Worm (Caenorhabditis elegans): ENCODE data around the gene lron-15.

DNA sequence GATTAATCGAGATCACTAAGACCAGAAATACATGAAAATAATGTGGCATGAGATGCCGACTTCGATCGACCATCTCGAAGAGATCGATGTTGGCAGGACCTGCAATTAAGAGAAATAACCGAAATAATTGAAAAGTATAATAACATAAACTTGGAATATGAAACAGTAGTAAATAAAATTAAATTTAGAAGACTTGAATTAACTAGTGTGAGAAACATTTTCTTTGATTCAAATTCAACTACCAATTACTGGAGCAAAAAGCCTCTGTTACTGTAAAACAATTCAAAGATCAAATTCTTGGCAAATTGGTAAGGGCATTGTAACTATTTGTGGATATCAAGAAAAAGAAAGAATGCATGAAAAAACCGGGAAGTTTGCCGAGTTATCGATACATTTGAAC, 30.8 kb downstream of the lron-15 start, which contains the start of gene R05G9R.1:
- TF ChIP-seq nhr-90 (tag; optimal IDR thresholded peaks at IDR 0.05; ENCODE audit: poor library complexity) (no peak), hlh-4 (tag; optimal IDR thresholded peaks at IDR 0.05) (no peak), nhr-28 (tag; optimal IDR thresholded peaks at IDR 0.05) (no peak)
